Worm (Caenorhabditis elegans): ENCODE results near the gene F25E5.9.

DNA sequence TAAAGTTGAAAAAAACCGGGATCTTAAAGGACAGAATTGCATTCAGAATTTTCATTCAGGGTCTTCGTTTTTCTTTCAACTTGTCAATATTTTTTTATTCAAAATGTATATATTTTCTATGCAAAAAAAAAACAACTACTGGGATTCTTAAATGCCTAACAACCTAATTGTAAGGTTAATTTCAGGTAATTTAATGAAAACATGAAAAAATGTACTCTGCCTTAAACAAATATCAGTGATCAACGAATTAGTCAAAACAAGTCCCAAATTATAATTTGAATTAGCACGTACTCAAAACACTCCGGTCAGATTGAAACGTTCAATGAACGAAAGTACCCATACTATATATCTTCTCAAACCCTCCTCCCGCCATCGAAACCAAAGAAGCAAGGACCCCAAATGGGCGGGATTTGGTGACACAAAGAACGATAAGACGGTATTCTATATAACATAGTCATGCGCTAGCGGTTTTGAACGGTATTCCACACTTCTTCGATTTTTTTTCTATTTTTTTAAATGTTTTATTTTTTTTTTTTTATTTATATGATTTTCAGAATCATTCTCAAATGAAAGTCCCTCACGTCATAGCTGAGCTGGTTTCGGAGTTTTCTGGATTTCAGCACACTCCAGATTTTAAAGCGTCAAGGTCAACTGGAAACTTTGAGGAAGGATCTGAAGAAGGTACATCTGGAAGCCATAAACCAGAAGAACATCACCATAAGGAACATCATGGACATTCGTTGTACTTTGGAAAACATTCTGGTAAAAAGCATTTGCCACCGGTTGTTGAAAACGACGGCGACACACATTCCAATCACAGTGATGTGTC is 2.1 kb downstream of the F25E5.9 start, which contains the start of the genes ddo-2 and F25E5.8:
- TF ChIP-seq dve-1 (tag; optimal IDR thresholded peaks at IDR 0.05) (no peak), ama-1 (optimal IDR thresholded peaks at IDR 0.05) (no peak), lin-11 (tag; optimal IDR thresholded peaks at IDR 0.05) (no peak), pha-4 (tag; optimal IDR thresholded peaks at IDR 0.05) (no peak)

Measured in whole organism, late embryonic.